Worm (Caenorhabditis elegans): ENCODE data around the gene vps-33.1.

The vps-33.1 gene

ce11 chrIII:8734327-8734885 is 33.7 kb downstream of the vps-33.1 start (continued):
- TF ChIP-seq vab-7 (GFP tag; IDR thresholded peaks at IDR 0.05) (0 out of 2 replicates have a peak, but pooled peaks have one; percentile 19), nhr-28 (tag; optimal IDR thresholded peaks at IDR 0.05) (peak; percentile 52), T20F7.1 (GFP tag; optimal IDR thresholded peaks at IDR 0.05) (peak; percentile 10), tra-1 (GFP tag; IDR thresholded peaks at IDR 0.05) (peak; percentile 63; the same call in 1 of the 2 replicates), dve-1 (tag; optimal IDR thresholded peaks at IDR 0.05; ENCODE audit: insufficient read depth) (peak; percentile 47), Y75B8A.6 (GFP tag; IDR thresholded peaks at IDR 0.05) (no peak), Y105C5A.15 (GFP tag; IDR thresholded peaks at IDR 0.05) (no peak), spr-1 (tag; optimal IDR thresholded peaks at IDR 0.05) (no peak), ztf-7 (tag; optimal IDR thresholded peaks at IDR 0.05) (peak; percentile 79), nhr-6 (tag; optimal IDR thresholded peaks at IDR 0.05) (no peak), D1046.2 (GFP tag; IDR thresholded peaks at IDR 0.05) (no peak), unc-62 (GFP tag; optimal IDR thresholded peaks at IDR 0.05 in 1 of 2) (peak in 1 of 2 experiments; percentile 82), unc-62 (tag; optimal IDR thresholded peaks at IDR 0.05) (no peak), ceh-28 (tag; optimal IDR thresholded peaks at IDR 0.05) (no peak), php-3 (GFP tag; IDR thresholded peaks at IDR 0.05) (no peak), lsy-2 (tag; optimal IDR thresholded peaks at IDR 0.05) (no peak), nhr-111 (GFP tag; optimal IDR thresholded peaks at IDR 0.05) (no peak), daf-19 (GFP tag; conservative IDR thresholded peaks at IDR 0.05) (no peak), rbr-2 (tag; optimal IDR thresholded peaks at IDR 0.05) (peak; percentile 24), nhr-42 (GFP tag; IDR thresholded peaks at IDR 0.05) (no peak), daf-16 (GFP tag; optimal IDR thresholded peaks at IDR 0.05) (peak; percentile 12 to 92), daf-16 (tag; optimal IDR thresholded peaks at IDR 0.05) (peak; percentile 27), egl-43 (GFP tag; IDR thresholded peaks at IDR 0.05) (no peak), saeg-2 (GFP tag; IDR thresholded peaks at IDR 0.05) (0 out of 2 replicates have a peak, but pooled peaks have one; percentile 67), lin-13 (GFP tag; optimal IDR thresholded peaks at IDR 0.05) (peak; percentile 7)

- no peak for TF ChIP-seq F44E2.7 (GFP tag; IDR thresholded peaks at IDR 0.05)
- no peak for TF ChIP-seq ceh-32 (tag; optimal IDR thresholded peaks at IDR 0.05; ENCODE audit: poor library complexity)
- TF ChIP-seq fkh-10 (GFP tag; optimal IDR thresholded peaks at IDR 0.05) = peak; percentile 31
Observed at ce11 chrIII:8737391-8737790, 36.7 kb downstream of the vps-33.1 start.

- TF ChIP-seq F37D6.2 (tag; optimal IDR thresholded peaks at IDR 0.05) (no peak), ZK337.2 (GFP tag; IDR thresholded peaks at IDR 0.05) (no peak), duxl-1 (tag; optimal IDR thresholded peaks at IDR 0.05; ENCODE audit: poor library complexity) (no peak), zip-11 (GFP tag; IDR thresholded peaks at IDR 0.05) (no peak), aly-2 (tag; optimal IDR thresholded peaks at IDR 0.05) (no peak), ceh-20 (GFP tag; IDR thresholded peaks at IDR 0.05) (no peak)
Observed at ce11 chrIII:8738289-8738688, 37.6 kb downstream of the vps-33.1 start.

- TF ChIP-seq ztf-11 (tag; optimal IDR thresholded peaks at IDR 0.05) = no peak
- no peak for TF ChIP-seq lim-7 (GFP tag; IDR thresholded peaks at IDR 0.05)
- TF ChIP-seq zfp-2 (tag; optimal IDR thresholded peaks at IDR 0.05) = no peak
- no peak for TF ChIP-seq unc-62 (GFP tag; optimal IDR thresholded peaks at IDR 0.05 in 1 of 2)
- no peak for TF ChIP-seq unc-62 (tag; optimal IDR thresholded peaks at IDR 0.05)
- TF ChIP-seq mdl-1 (tag; optimal IDR thresholded peaks at IDR 0.05) = peak; percentile 69 to 97
- peak; percentile 77 for TF ChIP-seq lin-1 (GFP tag; IDR thresholded peaks at IDR 0.05)
- no peak for TF ChIP-seq snpc-1.2 (GFP tag; IDR thresholded peaks at IDR 0.05)
- TF ChIP-seq daf-16 (GFP tag; optimal IDR thresholded peaks at IDR 0.05) = no peak
- TF ChIP-seq daf-16 (tag; optimal IDR thresholded peaks at IDR 0.05) = peak; percentile 31
- no peak for TF ChIP-seq daf-19 (GFP tag; conservative IDR thresholded peaks at IDR 0.05)
- TF ChIP-seq ceh-62 (tag; optimal IDR thresholded peaks at IDR 0.05) = no peak
- no peak for TF ChIP-seq Y5F2A.4 (GFP tag; optimal IDR thresholded peaks at IDR 0.05)
- TF ChIP-seq pha-4 (GFP tag; IDR thresholded peaks at IDR 0.05) = no peak
- no peak for TF ChIP-seq pha-4 (tag; optimal IDR thresholded peaks at IDR 0.05)
- TF ChIP-seq jun-1 (tag; optimal IDR thresholded peaks at IDR 0.05) = no peak
- no peak for TF ChIP-seq madf-5 (GFP tag; IDR thresholded peaks at IDR 0.05)
- TF ChIP-seq ceh-20 (GFP tag; IDR thresholded peaks at IDR 0.05) = peak; percentile 29; the same call in 1 of the 2 replicates
- TF ChIP-seq F10B5.3 (tag; optimal IDR thresholded peaks at IDR 0.05) = no peak
- no peak for TF ChIP-seq hif-1 (tag; optimal IDR thresholded peaks at IDR 0.05)
Observed at ce11 chrIII:8739126-8739525, 38.4 kb downstream of the vps-33.1 start.
